Fruit fly (Drosophila melanogaster): Measurements from ENCODE around the gene ome.

dm6 chr3L:14759097-14759795, 86.6 kb downstream of the ome start:
- TF ChIP-seq CG2712 (tag; optimal IDR thresholded peaks at IDR 0.05) (peak; percentile 100), Xrp1 (GFP tag; IDR thresholded peaks at IDR 0.05) (peak; percentile 100), Ptx1 (GFP tag; IDR thresholded peaks at IDR 0.05) (peak; percentile 100)

Measured in whole organism, embryonic.